Worm (Caenorhabditis elegans) whole organism, young adult: ENCODE measurements around the gene fut-4.

Experiments used
- B0336.3 ChIP-seq: fragments of 200-800 bp; sonication (Bioruptor generic); IDR thresholded peaks from 2 replicates; pipeline ENCODE4 v1.3.6; 2022; ENCODE audit warnings: missing genetic modification characterization, missing compliant biosample characterization
- D2030.7 ChIP-seq: fragments of 200-800 bp; sonication (Bioruptor generic); IDR thresholded peaks from 2 replicates; pipeline ENCODE4 v1.3.6; 2022; ENCODE audit warnings: missing genetic modification reagents, missing genetic modification characterization, missing compliant biosample characterization
- F39B2.1 ChIP-seq: fragments of 200-800 bp; sonication (Bioruptor generic); IDR thresholded peaks from 2 replicates; pipeline ENCODE4 v1.3.6; 2022; ENCODE audit warnings: missing genetic modification reagents, missing genetic modification characterization, missing compliant biosample characterization
- F49E8.2 ChIP-seq: sonication (generic microtip); optimal IDR thresholded peaks from 3 replicates; lab custom pipeline; 2017; ENCODE audit warnings: missing genetic modification characterization, mild to moderate bottlenecking, missing compliant biosample characterization, antibody characterized with exemption, moderate library complexity; ENCODE audit not compliant: insufficient read depth
- F55B11.4 ChIP-seq: sonication (generic microtip); optimal IDR thresholded peaks from 2 replicates; lab custom pipeline; 2016; ENCODE audit warnings: missing compliant biosample characterization, missing genetic modification characterization, borderline replicate concordance; ENCODE audit not compliant: insufficient read depth
- T26A5.8 ChIP-seq: sonication (generic microtip); optimal IDR thresholded peaks from 2 replicates; lab custom pipeline; 2016; ENCODE audit warnings: missing genetic modification characterization, missing compliant biosample characterization
- ama-1 ChIP-seq, 3 experiments: fragments of 150-350 bp in 1 of 3; sonication (generic microtip) in 2 of 3; optimal IDR thresholded peaks; 2 replicates each; lab custom pipeline; 2014 to 2018; ENCODE audit warnings: missing biosample characterization in 2 of 3, missing genetic modification characterization in 2 of 3, missing genetic modification reagents in 2 of 3
- aptf-2 ChIP-seq: fragments of 200-800 bp; sonication (Bioruptor generic); conservative IDR thresholded peaks from 2 replicates; pipeline ENCODE4 v1.3.6; 2022; ENCODE audit warnings: missing genetic modification reagents, missing genetic modification characterization, missing compliant biosample characterization
- athp-1 ChIP-seq: sonication (generic microtip); optimal IDR thresholded peaks from 2 replicates; lab custom pipeline; 2017; ENCODE audit warnings: mild to moderate bottlenecking, missing genetic modification characterization, missing compliant biosample characterization
- attf-6 ChIP-seq: fragments of 200-800 bp; sonication (Bioruptor generic); IDR thresholded peaks from 2 replicates; pipeline ENCODE4 v1.3.6; 2022; ENCODE audit warnings: missing genetic modification reagents, missing genetic modification characterization, missing compliant biosample characterization
- bed-1 ChIP-seq: fragments of 200-800 bp; sonication (Bioruptor generic); IDR thresholded peaks from 2 replicates; pipeline ENCODE4 v1.3.6; 2022; ENCODE audit warnings: missing genetic modification reagents, missing genetic modification characterization, missing compliant biosample characterization
- bed-2 ChIP-seq: fragments of 200-800 bp; sonication (Bioruptor generic); IDR thresholded peaks from 2 replicates; pipeline ENCODE4 v1.3.6; 2022; ENCODE audit warnings: missing genetic modification reagents, missing genetic modification characterization, missing compliant biosample characterization
- cebp-2 ChIP-seq: fragments of 200-800 bp; sonication (Bioruptor generic); IDR thresholded peaks from 2 replicates; pipeline ENCODE4 v1.3.6; 2022; ENCODE audit warnings: missing genetic modification characterization, missing compliant biosample characterization
- ceh-27 ChIP-seq: fragments of 200-800 bp; sonication (Bioruptor generic); optimal IDR thresholded peaks from 2 replicates; lab custom pipeline; 2018; ENCODE audit warnings: mild to moderate bottlenecking, missing genetic modification characterization, moderate library complexity, missing compliant biosample characterization
- ceh-40 ChIP-seq: fragments of 200-800 bp; sonication (Bioruptor generic); IDR thresholded peaks from 2 replicates; pipeline ENCODE4 v1.3.6; 2022; ENCODE audit warnings: missing genetic modification characterization, missing compliant biosample characterization
- ceh-79 ChIP-seq: sonication (generic microtip); optimal IDR thresholded peaks from 2 replicates; lab custom pipeline; 2017; ENCODE audit warnings: mild to moderate bottlenecking, missing genetic modification characterization, missing compliant biosample characterization
- die-1 ChIP-seq: sonication (generic microtip); optimal IDR thresholded peaks from 2 replicates; lab custom pipeline; 2016; ENCODE audit warnings: missing genotype, mild to moderate bottlenecking, missing genetic modification characterization, missing compliant biosample characterization
- dpl-1 ChIP-seq: fragments of 150-350 bp; optimal IDR thresholded peaks from 2 replicates; lab custom pipeline; 2014; ENCODE audit warnings: missing biosample characterization, missing genetic modification reagents, missing genetic modification characterization
- gei-17 ChIP-seq: fragments of 200-800 bp; sonication (Bioruptor generic); optimal IDR thresholded peaks from 2 replicates; lab custom pipeline; 2018; ENCODE audit warnings: mild to moderate bottlenecking, missing genetic modification characterization, missing compliant biosample characterization
- hlh-26 ChIP-seq: fragments of 200-800 bp; sonication (Bioruptor generic); conservative IDR thresholded peaks from 2 replicates; pipeline ENCODE4 v1.3.6; 2022; ENCODE audit warnings: missing genetic modification reagents, missing genetic modification characterization, missing compliant biosample characterization
- hmg-1.2 ChIP-seq: fragments of 200-800 bp; sonication (Bioruptor generic); IDR thresholded peaks from 2 replicates; pipeline ENCODE4 v1.3.6; 2022; ENCODE audit warnings: missing genetic modification reagents, missing genetic modification characterization, missing compliant biosample characterization
- hrde-1 ChIP-seq: sonication (generic microtip); optimal IDR thresholded peaks from 2 replicates; lab custom pipeline; 2016; ENCODE audit warnings: missing genetic modification characterization, mild to moderate bottlenecking, missing compliant biosample characterization, moderate library complexity, missing genotype, missing genetic modification reagents, borderline replicate concordance
- lin-26 ChIP-seq: fragments of 200-800 bp; sonication (Bioruptor generic); IDR thresholded peaks from 2 replicates; pipeline ENCODE4 v1.3.6; 2022; ENCODE audit warnings: missing genetic modification reagents, missing genetic modification characterization, missing compliant biosample characterization
- lin-35 ChIP-seq, 3 experiments: fragments of 150-350 bp in 2 of 3; sonication (generic microtip) in 1 of 3; optimal IDR thresholded peaks; 2 replicates each; lab custom pipeline; 2014 to 2018; ENCODE audit warnings: missing biosample characterization in 3 of 3, missing genetic modification characterization in 3 of 3, missing genetic modification reagents in 3 of 3
- lir-1 ChIP-seq: fragments of 200-800 bp; sonication (Bioruptor generic); conservative IDR thresholded peaks from 2 replicates; pipeline ENCODE4 v1.3.6; 2022; ENCODE audit warnings: missing genetic modification reagents, missing genetic modification characterization, missing compliant biosample characterization
- madf-6 ChIP-seq: fragments of 200-800 bp; sonication (Bioruptor generic); IDR thresholded peaks from 2 replicates; pipeline ENCODE4 v1.3.6; 2022; ENCODE audit warnings: missing genetic modification reagents, missing genetic modification characterization, missing compliant biosample characterization
- nhr-120 ChIP-seq: fragments of 200-800 bp; sonication (Bioruptor generic); IDR thresholded peaks from 2 replicates; pipeline ENCODE4 v1.3.6; 2022; ENCODE audit warnings: missing genetic modification characterization, missing compliant biosample characterization
- sea-2 ChIP-seq: fragments of 200-800 bp; sonication (Bioruptor generic); IDR thresholded peaks from 2 replicates; pipeline ENCODE4 v1.3.6; 2022; ENCODE audit warnings: missing genetic modification characterization, missing compliant biosample characterization
- somi-1 ChIP-seq: fragments of 200-800 bp; sonication (Bioruptor generic); optimal IDR thresholded peaks from 2 replicates; lab custom pipeline; 2018; ENCODE audit warnings: mild to moderate bottlenecking, missing genetic modification characterization, missing compliant biosample characterization
- tbx-9 ChIP-seq: sonication (generic microtip); optimal IDR thresholded peaks from 2 replicates; lab custom pipeline; 2016; ENCODE audit warnings: borderline replicate concordance, missing genetic modification characterization, inconsistent platforms, missing compliant biosample characterization
- unc-130 ChIP-seq: sonication (generic microtip); optimal IDR thresholded peaks from 2 replicates; lab custom pipeline; 2016; ENCODE audit warnings: missing genetic modification reagents, missing genetic modification characterization, missing compliant biosample characterization
- unc-62 ChIP-seq: fragments of 150-350 bp; optimal IDR thresholded peaks from 2 replicates; lab custom pipeline; 2014; ENCODE audit warnings: missing biosample characterization, missing genetic modification reagents, missing genetic modification characterization
- zfh-2 ChIP-seq: fragments of 200-800 bp; sonication (Bioruptor generic); conservative IDR thresholded peaks from 2 replicates; pipeline ENCODE4 v1.3.6; 2022; ENCODE audit warnings: missing genetic modification reagents, missing genetic modification characterization, missing compliant biosample characterization
- ztf-25 ChIP-seq: fragments of 200-800 bp; sonication (Bioruptor generic); IDR thresholded peaks from 2 replicates; pipeline ENCODE4 v1.3.6; 2022; ENCODE audit warnings: missing genetic modification reagents, missing genetic modification characterization, missing compliant biosample characterization

The fut-4 gene

ce11 chrII:2866541-2867124 lies 44.3 kb upstream of the fut-4 start, which contains the start of the genes Y110A2AL.9 and Y110A2AL.3:
Y110A2AL.9 (minus strand) TSS chrII:2866641.
Y110A2AL.3 (plus strand) TSS chrII:2867074.
- TF ChIP-seq bed-2 (GFP tag; lab: Robert Waterston, UW) (no peak), T26A5.8 (tag; lab: Kevin White, UChicago) (no peak), ceh-40 (no peak), D2030.7 (GFP tag; lab: Robert Waterston, UW) (no peak), unc-62 (GFP tag; lab: Kevin White, UChicago) (no peak), tbx-9 (tag; lab: Kevin White, UChicago) (no peak), cebp-2 (GFP tag; lab: Robert Waterston, UW) (no peak), lin-26 (GFP tag; lab: Robert Waterston, UW) (no peak), gei-17 (GFP tag; lab: Kevin White, UChicago) (no peak), ztf-25 (GFP tag; lab: Robert Waterston, UW) (no peak), ceh-27 (GFP tag; lab: Kevin White, UChicago) (no peak), hmg-1.2 (GFP tag; lab: Robert Waterston, UW) (no peak), die-1 (tag; lab: Kevin White, UChicago) (no peak), lir-1 (GFP tag; lab: Robert Waterston, UW) (no peak), sea-2 (GFP tag; lab: Robert Waterston, UW) (no peak), ama-1 (optimal IDR thresholded peaks at IDR 0.05; lab: Kevin White, UChicago) (no peak), ama-1 (GFP tag; optimal IDR thresholded peaks at IDR 0.05; lab: Kevin White, UChicago) (no peak), athp-1 (tag; lab: Kevin White, UChicago) (no peak), hrde-1 (tag; lab: Kevin White, UChicago) (no peak)
- TF ChIP-seq, all 124 proteins: peak for 0

- TF ChIP-seq F55B11.4 (tag; lab: Kevin White, UChicago) (no peak), hlh-26 (GFP tag; lab: Robert Waterston, UW) (no peak), bed-1 (GFP tag; lab: Robert Waterston, UW) (no peak), F39B2.1 (GFP tag; lab: Robert Waterston, UW) (no peak), attf-6 (GFP tag; lab: Robert Waterston, UW) (no peak), somi-1 (GFP tag; lab: Kevin White, UChicago) (no peak), zfh-2 (GFP tag; lab: Robert Waterston, UW) (peak; percentile 55; the same call in 1 of the 2 replicates), ceh-79 (tag; lab: Kevin White, UChicago) (no peak), unc-130 (GFP tag; lab: Kevin White, UChicago) (no peak), nhr-120 (0 out of 2 replicates have a peak, but pooled peaks have one; percentile 28), F49E8.2 (tag; lab: Kevin White, UChicago) (no peak), lin-35 (GFP tag; optimal IDR thresholded peaks at IDR 0.05; lab: Kevin White, UChicago) (no peak)
Observed at ce11 chrII:2865355-2865754, 43.0 kb upstream of the fut-4 start.

ce11 chrII:2864229-2864628 lies 41.9 kb upstream of the fut-4 start, which contains the start of gene Y110A2AL.5:
Y110A2AL.5 (plus strand) TSS chrII:2864529.
- TF ChIP-seq aptf-2 (no peak), B0336.3 (GFP tag; lab: Robert Waterston, UW) (no peak), madf-6 (GFP tag; lab: Robert Waterston, UW) (no peak), dpl-1 (GFP tag; lab: Kevin White, UChicago) (no peak)
- TF ChIP-seq, all 124 proteins: peak for 0
